Fruit fly (Drosophila melanogaster) Kc167 (cell line): ENCODE measurements around the gene CG34316.

ENCODE experiments used
- Myc ChIP-seq: fragments of >200 bp; optimal IDR thresholded peaks from 2 replicates; lab custom pipeline; 2017; ENCODE audit warnings: missing external identifiers
- Sin3A ChIP-seq: fragments of >200 bp; optimal IDR thresholded peaks from 2 replicates; lab custom pipeline; 2018; ENCODE audit warnings: missing external identifiers
- h ChIP-seq: fragments of >200 bp; optimal IDR thresholded peaks from 3 replicates; lab custom pipeline; 2018; ENCODE audit warnings: missing external identifiers
- insv ChIP-seq: fragments of >200 bp; optimal IDR thresholded peaks from 3 replicates; lab custom pipeline; 2018; ENCODE audit warnings: missing external identifiers
- psq ChIP-seq: fragments of >200 bp; optimal IDR thresholded peaks from 2 replicates; lab custom pipeline; 2017; ENCODE audit warnings: missing external identifiers
- ttk ChIP-seq: sonication (Bioruptor generic); optimal IDR thresholded peaks from 2 replicates; lab custom pipeline; 2017; ENCODE audit warnings: missing external identifiers

DNA sequence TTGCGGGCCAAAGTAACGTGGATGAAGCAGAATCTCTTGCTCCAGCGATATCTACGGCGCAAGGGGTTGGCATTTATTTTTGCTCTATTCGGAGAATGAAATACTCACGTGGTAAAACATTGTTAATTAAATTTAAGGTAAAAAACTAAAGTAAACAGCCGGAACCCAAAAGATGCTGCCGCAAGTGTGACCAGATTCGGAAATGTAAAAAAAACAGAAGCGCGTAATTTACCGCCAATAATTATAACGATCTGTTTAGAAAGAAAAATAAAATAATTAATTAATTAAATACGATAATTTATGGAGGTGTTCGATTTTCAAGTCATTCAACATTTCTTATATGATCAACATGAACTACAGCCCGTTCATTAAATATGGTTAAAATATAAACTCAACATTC is 7.4 kb upstream of the CG34316 start, which contains the start of gene Polr2G:
- TF ChIP-seq Myc (lab: Kevin White, UChicago), result no peak
- no peak for TF ChIP-seq h (lab: Kevin White, UChicago)
- TF ChIP-seq psq, result no peak
- TF ChIP-seq ttk (lab: Kevin White, UChicago), result no peak
- TF ChIP-seq Sin3A (lab: Kevin White, UChicago), result no peak
- no peak for TF ChIP-seq insv
